Worm (Caenorhabditis elegans) whole organism, early embryonic: ENCODE measurements around the gene msp-78.

Experiments
- ama-1 ChIP-seq: fragments of 150-350 bp; optimal IDR thresholded peaks from 2 replicates; lab custom pipeline; 2014
- ceh-13 ChIP-seq: fragments of 200-800 bp; sonication (Bioruptor generic); optimal IDR thresholded peaks from 2 replicates; lab custom pipeline; 2018; ENCODE audit warnings: mild to moderate bottlenecking, missing genetic modification characterization, missing compliant biosample characterization
- ets-7 ChIP-seq: sonication (generic microtip); optimal IDR thresholded peaks from 2 replicates; lab custom pipeline; 2016; ENCODE audit warnings: missing genotype, missing genetic modification characterization, missing compliant biosample characterization
- flt-1 ChIP-seq: fragments of 200-800 bp; sonication (Bioruptor generic); IDR thresholded peaks from 2 replicates; pipeline ENCODE4 v1.3.6; 2022; ENCODE audit warnings: missing genetic modification characterization, missing compliant biosample characterization

DNA sequence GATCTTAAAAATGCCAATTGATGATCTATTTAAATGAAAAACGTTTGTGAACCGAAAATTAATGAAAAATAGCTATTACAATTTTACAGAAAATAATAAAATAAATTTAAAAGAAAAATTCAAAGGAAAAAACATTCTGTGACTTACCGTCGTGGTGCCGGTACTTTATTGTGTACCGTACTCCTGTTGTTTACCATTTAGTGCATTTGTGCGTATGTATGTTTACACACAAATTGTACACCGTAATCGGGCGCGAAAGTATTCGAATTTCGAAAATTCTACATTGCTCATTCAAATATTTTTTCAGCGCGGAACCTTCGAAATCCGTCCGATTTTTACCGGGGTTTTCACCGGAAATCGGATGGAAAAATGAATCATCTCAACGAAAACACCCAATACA, 8.2 kb downstream of the msp-78 start, which contains the start of gene T13F2.6:
- TF ChIP-seq ama-1, result no peak
- TF ChIP-seq ets-7 (tag; lab: Kevin White, UChicago), result no peak
- no peak for TF ChIP-seq ceh-13 (GFP tag; lab: Kevin White, UChicago)
- no peak for TF ChIP-seq flt-1 (GFP tag; lab: Robert Waterston, UW)
